Fruit fly (Drosophila melanogaster) whole organism, embryonic: ENCODE results near the gene Kah.

Experiments
- Ada2b ChIP-seq: fragments of 200-800 bp; sonication (Bioruptor generic); IDR thresholded peaks from 2 replicates; pipeline ENCODE4 v1.3.6; 2022; ENCODE audit warnings: missing biosample characterization, missing genetic modification characterization
- Atf-2 ChIP-seq: fragments of 200-800 bp; sonication (Bioruptor generic); optimal IDR thresholded peaks from 2 replicates; lab custom pipeline; 2016; ENCODE audit warnings: missing biosample characterization, missing genetic modification characterization
- B-H1 ChIP-seq: fragments of 200-800 bp; sonication (Bioruptor generic); IDR thresholded peaks from 3 replicates; pipeline ENCODE4 v1.3.6; 2022; ENCODE audit warnings: missing biosample characterization, missing genetic modification characterization
- CG11093 ChIP-seq: fragments of 200-800 bp; sonication (Bioruptor generic); IDR thresholded peaks from 3 replicates; pipeline ENCODE4 v1.3.6; 2022; ENCODE audit warnings: missing biosample characterization, missing genetic modification characterization
- CG15269 ChIP-seq: fragments of 200-800 bp; sonication (Bioruptor generic); optimal IDR thresholded peaks from 2 replicates; lab custom pipeline; 2018; ENCODE audit warnings: missing biosample characterization, mild to moderate bottlenecking, missing genetic modification characterization, moderate library complexity
- CG17186 ChIP-seq: fragments of 200-800 bp; sonication (Bioruptor generic); optimal IDR thresholded peaks from 3 replicates; lab custom pipeline; 2017; ENCODE audit warnings: missing biosample characterization, missing genetic modification reagents, missing genetic modification characterization
- CG17802 ChIP-seq: fragments of 200-800 bp; sonication (Bioruptor generic); optimal IDR thresholded peaks from 2 replicates; lab custom pipeline; 2018; ENCODE audit warnings: missing biosample characterization, mild to moderate bottlenecking, missing genetic modification characterization, moderate library complexity
- CG31224 ChIP-seq: fragments of 200-800 bp; sonication (Bioruptor generic); IDR thresholded peaks from 2 replicates; pipeline ENCODE4 v1.3.6; 2022; ENCODE audit warnings: missing biosample characterization, missing genetic modification characterization
- CG31441 ChIP-seq: fragments of 200-800 bp; sonication (Bioruptor generic); IDR thresholded peaks from 2 replicates; pipeline ENCODE4 v1.3.6; 2022; ENCODE audit warnings: missing biosample characterization, missing genetic modification characterization
- CG3163 ChIP-seq: fragments of 200-800 bp; sonication (Bioruptor generic); optimal IDR thresholded peaks from 3 replicates; lab custom pipeline; 2016; ENCODE audit warnings: missing biosample characterization, missing genetic modification characterization
- CG34422 ChIP-seq: fragments of 200-800 bp; sonication (Bioruptor generic); IDR thresholded peaks from 3 replicates; pipeline ENCODE4 v1.3.6; 2022; ENCODE audit warnings: missing biosample characterization, missing genetic modification characterization
- CG4424 ChIP-seq: fragments of 200-800 bp; sonication (Bioruptor generic); optimal IDR thresholded peaks from 3 replicates; lab custom pipeline; 2016; ENCODE audit warnings: missing biosample characterization, missing genetic modification characterization
- CG7271 ChIP-seq: fragments of 200-800 bp; sonication (Bioruptor generic); optimal IDR thresholded peaks from 2 replicates; lab custom pipeline; 2018; ENCODE audit warnings: missing biosample characterization, mild to moderate bottlenecking, missing genetic modification characterization, moderate library complexity
- CG7839 ChIP-seq: fragments of 200-800 bp; sonication (Bioruptor generic); optimal IDR thresholded peaks from 3 replicates; lab custom pipeline; 2018; ENCODE audit warnings: missing biosample characterization, mild to moderate bottlenecking, missing genetic modification characterization, moderate library complexity
- CG8359 ChIP-seq: fragments of 200-800 bp; sonication (Bioruptor generic); optimal IDR thresholded peaks from 2 replicates; lab custom pipeline; 2017; ENCODE audit warnings: missing biosample characterization, mild to moderate bottlenecking, missing genetic modification characterization, borderline replicate concordance
- CG9215 ChIP-seq: fragments of 200-800 bp; sonication (Bioruptor generic); IDR thresholded peaks from 2 replicates; pipeline ENCODE4 v1.3.6; 2022; ENCODE audit warnings: missing biosample characterization, missing genetic modification characterization
- CG9797 ChIP-seq: fragments of 200-800 bp; sonication (Bioruptor generic); optimal IDR thresholded peaks from 3 replicates; lab custom pipeline; 2018; ENCODE audit warnings: missing biosample characterization, mild to moderate bottlenecking, missing genetic modification characterization
- D19B ChIP-seq: fragments of 200-800 bp; sonication (Bioruptor generic); optimal IDR thresholded peaks from 2 replicates; lab custom pipeline; 2017; ENCODE audit warnings: missing biosample characterization, mild to moderate bottlenecking, missing genetic modification characterization
- Dll ChIP-seq: fragments of 200-800 bp; sonication (Bioruptor generic); IDR thresholded peaks from 4 replicates; pipeline ENCODE4 v1.3.6; 2022; ENCODE audit warnings: missing biosample characterization, missing genetic modification characterization; ENCODE audit not compliant: partially characterized antibody
- Eip74EF ChIP-seq, 2 experiments: fragments of 200-800 bp in 1 of 2; fragments of >200 bp in 1 of 2; sonication (Bioruptor generic) in 1 of 2; optimal IDR thresholded peaks; 2 replicates each; lab custom pipeline; 2017 to 2019; ENCODE audit warnings: missing biosample characterization in 2 of 2, missing genetic modification characterization in 2 of 2, mild to moderate bottlenecking in 1 of 2, moderate library complexity in 1 of 2
- Gsc ChIP-seq: fragments of 200-800 bp; sonication (Bioruptor generic); IDR thresholded peaks from 2 replicates; pipeline ENCODE4 v1.3.6; 2022; ENCODE audit warnings: missing biosample characterization, missing genetic modification characterization
- Lhr ChIP-seq: fragments of 200-800 bp; sonication (Bioruptor generic); optimal IDR thresholded peaks from 3 replicates; lab custom pipeline; 2017; ENCODE audit warnings: mild to moderate bottlenecking, missing biosample characterization, missing genetic modification reagents, missing genetic modification characterization
- Lim3 ChIP-seq: fragments of 200-800 bp; sonication (Bioruptor generic); IDR thresholded peaks from 2 replicates; pipeline ENCODE4 v1.3.6; 2022; ENCODE audit warnings: missing biosample characterization, missing genetic modification characterization
- Mad ChIP-seq: fragments of 200-800 bp; sonication (Bioruptor generic); optimal IDR thresholded peaks from 2 replicates; lab custom pipeline; 2016; ENCODE audit warnings: missing biosample characterization, missing genetic modification characterization
- Meics ChIP-seq: fragments of 200-800 bp; sonication (Bioruptor generic); optimal IDR thresholded peaks from 2 replicates; lab custom pipeline; 2017; ENCODE audit warnings: missing biosample characterization, mild to moderate bottlenecking, missing genetic modification characterization
- Oaz ChIP-seq: fragments of 200-800 bp; sonication (Bioruptor generic); IDR thresholded peaks from 2 replicates; pipeline ENCODE4 v1.3.6; 2022; ENCODE audit warnings: missing biosample characterization, missing genetic modification characterization
- aop ChIP-seq: fragments of 200-800 bp; sonication (Bioruptor generic); IDR thresholded peaks from 2 replicates; pipeline ENCODE4 v1.3.6; 2022; ENCODE audit warnings: missing biosample characterization, missing genetic modification characterization
- az2 ChIP-seq: fragments of 200-800 bp; sonication (Bioruptor generic); optimal IDR thresholded peaks from 3 replicates; lab custom pipeline; 2016; ENCODE audit warnings: missing biosample characterization, missing genetic modification characterization
- dati ChIP-seq: fragments of 200-800 bp; sonication (Bioruptor generic); IDR thresholded peaks from 2 replicates; pipeline ENCODE4 v1.3.6; 2022; ENCODE audit warnings: missing biosample characterization, missing genetic modification characterization
- dimm ChIP-seq: fragments of 200-800 bp; sonication (Bioruptor generic); IDR thresholded peaks from 2 replicates; pipeline ENCODE4 v1.3.6; 2022; ENCODE audit warnings: missing biosample characterization, missing genetic modification characterization
- dysf ChIP-seq: fragments of 200-800 bp; sonication (Bioruptor generic); IDR thresholded peaks from 3 replicates; pipeline ENCODE4 v1.3.6; 2022; ENCODE audit warnings: missing biosample characterization, missing genetic modification characterization
- eyg ChIP-seq: fragments of 200-800 bp; sonication (Bioruptor generic); optimal IDR thresholded peaks from 3 replicates; lab custom pipeline; 2016; ENCODE audit warnings: missing biosample characterization, missing genetic modification characterization
- fd64A ChIP-seq: fragments of 200-800 bp; sonication (Bioruptor generic); optimal IDR thresholded peaks from 3 replicates; lab custom pipeline; 2018; ENCODE audit warnings: missing biosample characterization, mild to moderate bottlenecking, missing genetic modification characterization
- grau ChIP-seq: fragments of 200-800 bp; optimal IDR thresholded peaks from 3 replicates; lab custom pipeline; 2019; ENCODE audit warnings: missing biosample characterization, mild to moderate bottlenecking, missing genetic modification characterization, moderate library complexity
- hkb ChIP-seq, 2 experiments: fragments of 200-800 bp in 1 of 2; fragments of >200 bp in 1 of 2; sonication (Bioruptor generic) in 1 of 2; IDR thresholded peaks in 1 of 2; optimal IDR thresholded peaks in 1 of 2; 2 replicates each; pipeline versions ENCODE4 v1.3.6 to Lab custom; 2017 to 2022; ENCODE audit warnings: missing biosample characterization in 1 of 2, missing genetic modification characterization in 1 of 2
- insv ChIP-seq, 2 experiments: fragments of 200-800 bp; sonication (Bioruptor generic); optimal IDR thresholded peaks; 3 replicates each; lab custom pipeline; 2016 to 2018; ENCODE audit warnings: missing biosample characterization in 2 of 2, missing genetic modification characterization in 2 of 2
- ken ChIP-seq: fragments of 200-800 bp; sonication (Bioruptor generic); IDR thresholded peaks from 3 replicates; pipeline ENCODE4 v1.3.6; 2022; ENCODE audit warnings: missing biosample characterization, missing genetic modification characterization
- lilli ChIP-seq: fragments of 200-800 bp; sonication (Bioruptor generic); optimal IDR thresholded peaks from 3 replicates; lab custom pipeline; 2016; ENCODE audit warnings: missing biosample characterization, missing genetic modification characterization
- mirr ChIP-seq: fragments of 200-800 bp; sonication (Bioruptor generic); optimal IDR thresholded peaks from 3 replicates; lab custom pipeline; 2018; ENCODE audit warnings: missing biosample characterization, mild to moderate bottlenecking, missing genetic modification characterization
- pan ChIP-seq, 4 experiments: fragments of >200 bp in 3 of 4; fragments of 200-800 bp in 1 of 4; sonication (Bioruptor generic) in 1 of 4; optimal IDR thresholded peaks in 3 of 4; IDR thresholded peaks in 1 of 4; 2 replicates each; pipeline versions ENCODE4 v1.3.6 to Lab custom; 2017 to 2022; ENCODE audit warnings: missing biosample characterization in 2 of 4, missing genetic modification characterization in 2 of 4, mixed read lengths in 1 of 4
- pita ChIP-seq: fragments of 200-800 bp; sonication (Bioruptor generic); optimal IDR thresholded peaks from 2 replicates; lab custom pipeline; 2017; ENCODE audit warnings: missing biosample characterization, mild to moderate bottlenecking, missing genetic modification characterization
- psq ChIP-seq: fragments of 200-800 bp; sonication (Bioruptor generic); optimal IDR thresholded peaks from 2 replicates; lab custom pipeline; 2017; ENCODE audit warnings: missing biosample characterization, missing genetic modification characterization
- ranshi ChIP-seq: fragments of 200-800 bp; sonication (Bioruptor generic); IDR thresholded peaks from 2 replicates; pipeline ENCODE4 v1.3.6; 2022; ENCODE audit warnings: missing biosample characterization, missing genetic modification characterization
- scrt ChIP-seq: fragments of 200-800 bp; sonication (Bioruptor generic); optimal IDR thresholded peaks from 2 replicates; lab custom pipeline; 2018; ENCODE audit warnings: missing biosample characterization, mild to moderate bottlenecking, missing genetic modification characterization, moderate library complexity
- trh ChIP-seq: fragments of 200-800 bp; sonication (Bioruptor generic); optimal IDR thresholded peaks from 2 replicates; lab custom pipeline; 2016; ENCODE audit warnings: missing biosample characterization, missing genetic modification characterization

The Kah gene

DNA sequence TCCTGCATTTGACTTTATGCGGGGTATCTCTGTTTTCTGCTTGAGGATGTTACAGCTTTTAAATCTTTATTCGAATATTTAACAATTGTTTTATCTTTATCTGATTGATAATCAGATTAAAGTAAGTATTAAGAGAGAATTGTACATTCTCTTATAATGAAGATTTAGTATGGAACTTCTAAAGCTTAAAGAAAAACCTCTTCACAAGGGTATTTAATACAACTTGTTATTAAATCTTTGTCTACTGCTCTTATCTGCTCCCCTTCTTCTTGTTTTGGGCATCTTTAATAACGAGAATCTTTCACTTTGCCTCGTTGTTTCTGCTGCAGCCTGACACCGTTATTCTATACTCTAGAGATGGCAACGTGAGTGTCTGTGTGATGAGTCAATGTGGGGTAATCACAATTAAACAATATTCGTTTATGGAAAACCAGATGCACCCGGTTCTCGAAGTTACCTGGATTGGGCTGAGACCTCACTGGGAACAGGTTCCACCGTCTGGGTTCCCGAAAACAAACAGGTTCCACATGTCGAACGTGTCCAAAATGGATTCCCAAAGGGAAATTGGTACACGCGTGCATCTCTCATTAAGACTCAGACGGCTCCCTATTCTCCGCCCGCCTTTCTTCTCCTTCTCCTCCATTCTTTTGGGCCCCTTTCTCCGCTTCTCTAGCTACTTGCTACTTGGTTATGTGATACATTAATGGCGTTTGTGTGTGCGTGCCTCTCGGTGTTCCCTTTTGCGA is 38.8 kb downstream of the Kah start (continued):
- peak; percentile 19 for TF ChIP-seq eyg (GFP tag; lab: Kevin White, UChicago)
- TF ChIP-seq Dll (GFP tag; lab: Robert Waterston, UW) = peak; percentile 58; the same call in 2 of the 4 replicates
- 0 out of 3 replicates have a peak, but pooled peaks have one; percentile 20 for TF ChIP-seq dysf (GFP tag; lab: Robert Waterston, UW)

- TF ChIP-seq aop (GFP tag; lab: Robert Waterston, UW) (no peak), ken (GFP tag; lab: Robert Waterston, UW) (no peak), az2 (GFP tag; lab: Kevin White, UChicago) (no peak), dati (GFP tag; lab: Robert Waterston, UW) (no peak), dimm (GFP tag; lab: Robert Waterston, UW) (no peak), Lhr (GFP tag; lab: Kevin White, UChicago) (no peak), trh (GFP tag; lab: Kevin White, UChicago) (no peak), D19B (GFP tag; lab: Kevin White, UChicago) (peak; percentile 7), CG11093 (no peak), CG7839 (tag; lab: Kevin White, UChicago) (no peak), CG17186 (no peak), hkb (optimal IDR thresholded peaks at IDR 0.05; lab: Kevin White, UChicago) (no peak), hkb (GFP tag; IDR thresholded peaks at IDR 0.05; lab: Robert Waterston, UW) (no peak), insv (GFP tag; optimal IDR thresholded peaks at IDR 0.05; lab: Kevin White, UChicago) (no peak), ranshi (no peak), lilli (GFP tag; lab: Kevin White, UChicago) (no peak), CG4424 (GFP tag; lab: Kevin White, UChicago) (no peak), CG15269 (tag; lab: Kevin White, UChicago) (peak; percentile 15), Mad (GFP tag; lab: Kevin White, UChicago) (no peak), fd64A (no peak), Lim3 (GFP tag; lab: Robert Waterston, UW) (no peak), CG9797 (no peak), Eip74EF (GFP tag; optimal IDR thresholded peaks at IDR 0.05; lab: Kevin White, UChicago) (no peak), CG3163 (GFP tag; lab: Kevin White, UChicago) (no peak), CG34422 (GFP tag; lab: Robert Waterston, UW) (no peak), CG7271 (tag; lab: Kevin White, UChicago) (no peak), pita (GFP tag; lab: Kevin White, UChicago) (no peak), CG31224 (GFP tag; lab: Robert Waterston, UW) (no peak), B-H1 (no peak), scrt (GFP tag; lab: Kevin White, UChicago) (peak; percentile 32), CG9215 (GFP tag; lab: Robert Waterston, UW) (no peak), CG31441 (GFP tag; lab: Robert Waterston, UW) (no peak), mirr (GFP tag; lab: Kevin White, UChicago) (peak; percentile 77), Gsc (no peak), grau (tag; lab: Kevin White, UChicago) (peak; percentile 6), Ada2b (GFP tag; lab: Robert Waterston, UW) (no peak), psq (no peak), pan (optimal IDR thresholded peaks at IDR 0.05; lab: Kevin White, UChicago) (no peak), pan (GFP tag; optimal IDR thresholded peaks at IDR 0.05 in 1 of 2, IDR thresholded peaks at IDR 0.05 in 1 of 2) (no peak), Meics (GFP tag; lab: Kevin White, UChicago) (peak; percentile 37), Atf-2 (GFP tag; lab: Kevin White, UChicago) (no peak), CG17802 (tag; lab: Kevin White, UChicago) (no peak), Oaz (GFP tag; lab: Robert Waterston, UW) (no peak), CG8359 (GFP tag; lab: Kevin White, UChicago) (no peak)
Measured at dm6 chr3L:548304-549198, 40.5 kb downstream of the Kah start.
